Worm (Caenorhabditis elegans): Measurements from ENCODE around the gene F09E5.7.

The F09E5.7 gene

ce11 chrII:5321718-5322286 is 30.1 kb upstream of the F09E5.7 start (continued):
- TF ChIP-seq sox-4 (tag; optimal IDR thresholded peaks at IDR 0.05) (no peak), ceh-63 (GFP tag; optimal IDR thresholded peaks at IDR 0.05) (no peak), lsy-2 (tag; optimal IDR thresholded peaks at IDR 0.05) (peak; percentile 7 to 45), nhr-47 (tag; optimal IDR thresholded peaks at IDR 0.05) (peak; percentile 59), nhr-19 (GFP tag; conservative IDR thresholded peaks at IDR 0.05) (peak; percentile 72), sptf-1 (tag; optimal IDR thresholded peaks at IDR 0.05) (no peak), pag-3 (tag; optimal IDR thresholded peaks at IDR 0.05; ENCODE audit: borderline replicate concordance, insufficient read depth) (no peak), ets-5 (GFP tag; IDR thresholded peaks at IDR 0.05) (no peak), nhr-85 (tag) (peak; percentile 100), ceh-90 (tag; optimal IDR thresholded peaks at IDR 0.05) (no peak), skn-1 (tag; optimal IDR thresholded peaks at IDR 0.05) (peak; percentile 39), nhr-77 (tag; optimal IDR thresholded peaks at IDR 0.05) (peak; percentile 66), hlh-17 (GFP tag; optimal IDR thresholded peaks at IDR 0.05; ENCODE audit: borderline replicate concordance) (no peak), fos-1 (tag; optimal IDR thresholded peaks at IDR 0.05) (no peak), unc-30 (tag; optimal IDR thresholded peaks at IDR 0.05) (no peak), elt-2 (tag; optimal IDR thresholded peaks at IDR 0.05) (peak; percentile 87), nhr-12 (tag; optimal IDR thresholded peaks at IDR 0.05) (no peak), rnt-1 (tag; optimal IDR thresholded peaks at IDR 0.05) (peak; percentile 2), zip-4 (GFP tag; optimal IDR thresholded peaks at IDR 0.05) (peak; percentile 41), aha-1 (tag; optimal IDR thresholded peaks at IDR 0.05) (no peak), swsn-7 (tag; optimal IDR thresholded peaks at IDR 0.05) (peak; percentile 59), blmp-1 (tag; optimal IDR thresholded peaks at IDR 0.05) (peak; percentile 50), unc-98 (GFP tag; IDR thresholded peaks at IDR 0.05) (no peak), fkh-10 (GFP tag; optimal IDR thresholded peaks at IDR 0.05) (no peak), dpl-1 (GFP tag; optimal IDR thresholded peaks at IDR 0.05) (peak in 2 of 3 experiments; percentile 8 to 15), C16A3.4 (tag; optimal IDR thresholded peaks at IDR 0.05) (no peak), egl-13 (tag; optimal IDR thresholded peaks at IDR 0.05) (no peak), jun-1 (tag; optimal IDR thresholded peaks at IDR 0.05) (peak; percentile 26), mef-2 (tag; optimal IDR thresholded peaks at IDR 0.05) (no peak), grh-1 (GFP tag; IDR thresholded peaks at IDR 0.05) (peak; percentile 90), Y116A8C.19 (tag; optimal IDR thresholded peaks at IDR 0.05; ENCODE audit: borderline replicate concordance) (no peak), lin-35 (GFP tag; optimal IDR thresholded peaks at IDR 0.05) (peak; percentile 51 to 52), zag-1 (tag; optimal IDR thresholded peaks at IDR 0.05) (no peak), C04F5.9 (tag; optimal IDR thresholded peaks at IDR 0.05) (no peak), ceh-88 (GFP tag; IDR thresholded peaks at IDR 0.05) (no peak), irx-1 (tag; optimal IDR thresholded peaks at IDR 0.05) (peak; percentile 1), pax-3 (tag; optimal IDR thresholded peaks at IDR 0.05) (peak; percentile 36), nhr-90 (tag; optimal IDR thresholded peaks at IDR 0.05; ENCODE audit: poor library complexity) (peak; percentile 77), nhr-237 (tag; optimal IDR thresholded peaks at IDR 0.05) (peak; percentile 20), pqm-1 (tag; optimal IDR thresholded peaks at IDR 0.05) (peak; percentile 20), hpl-2 (GFP tag; optimal IDR thresholded peaks at IDR 0.05) (peak; percentile 18), xbp-1 (tag; optimal IDR thresholded peaks at IDR 0.05) (peak; percentile 40), dsc-1 (tag; optimal IDR thresholded peaks at IDR 0.05) (no peak), mab-9 (GFP tag; IDR thresholded peaks at IDR 0.05) (no peak), unc-130 (tag; optimal IDR thresholded peaks at IDR 0.05) (no peak), fkh-8 (tag; optimal IDR thresholded peaks at IDR 0.05) (no peak), nhr-71 (tag; optimal IDR thresholded peaks at IDR 0.05) (peak; percentile 83), elt-3 (tag; optimal IDR thresholded peaks at IDR 0.05) (peak in 5 of 6 experiments; percentile 36 to 92 (median 65)), hlh-4 (tag; optimal IDR thresholded peaks at IDR 0.05) (no peak), ztf-4 (tag; optimal IDR thresholded peaks at IDR 0.05) (peak; percentile 33), egl-27 (tag; optimal IDR thresholded peaks at IDR 0.05) (peak in 1 of 2 experiments; percentile 42), lin-15B (tag; optimal IDR thresholded peaks at IDR 0.05) (no peak)
